Fruit fly (Drosophila melanogaster): ENCODE results near the gene CG7443.

CG7443 gene

dm6 chr3R:8313038-8313437 lies 11.1 kb upstream of the CG7443 start, which contains the start of gene CG7483 (continued):
- TF ChIP-seq tna (GFP tag; IDR thresholded peaks at IDR 0.05; ENCODE audit: partially characterized antibody) = peak; percentile 65
- peak; percentile 34 for TF ChIP-seq Sin3A (optimal IDR thresholded peaks at IDR 0.05)
- TF ChIP-seq CG2129 (GFP tag; IDR thresholded peaks at IDR 0.05; ENCODE audit: partially characterized antibody) = peak; percentile 66
- TF ChIP-seq CG7271 (tag; optimal IDR thresholded peaks at IDR 0.05) = peak; percentile 3
- TF ChIP-seq Scr (GFP tag; IDR thresholded peaks at IDR 0.05; ENCODE audit: partially characterized antibody) = peak; percentile 81
- TF ChIP-seq stwl (tag; optimal IDR thresholded peaks at IDR 0.05) = peak; percentile 30
- peak in 1 of 3 experiments; percentile 43 for TF ChIP-seq Stat92E (GFP tag; optimal IDR thresholded peaks at IDR 0.05)
- TF ChIP-seq CG11504 (tag; optimal IDR thresholded peaks at IDR 0.05) = peak; percentile 86
- TF ChIP-seq nerfin-1 (tag; optimal IDR thresholded peaks at IDR 0.05) = no peak
- peak; percentile 90 for TF ChIP-seq CG6791 (GFP tag; IDR thresholded peaks at IDR 0.05; ENCODE audit: partially characterized antibody)
- TF ChIP-seq gsb (GFP tag; IDR thresholded peaks at IDR 0.05) = no peak
- no peak for TF ChIP-seq CG18599 (GFP tag; optimal IDR thresholded peaks at IDR 0.05)
- TF ChIP-seq Chrac-16 (GFP tag; optimal IDR thresholded peaks at IDR 0.05) = no peak
- peak in 1 of 2 experiments; percentile 30 for TF ChIP-seq insv (GFP tag; optimal IDR thresholded peaks at IDR 0.05)
- no peak for TF ChIP-seq ems (GFP tag; optimal IDR thresholded peaks at IDR 0.05)
- peak; percentile 82 for TF ChIP-seq HLH4C (GFP tag; IDR thresholded peaks at IDR 0.05; ENCODE audit: partially characterized antibody)
- peak; percentile 89 for TF ChIP-seq Dll (GFP tag; IDR thresholded peaks at IDR 0.05; ENCODE audit: partially characterized antibody)
- TF ChIP-seq Hr3 (GFP tag; optimal IDR thresholded peaks at IDR 0.05) = no peak
- TF ChIP-seq CG32772 (GFP tag; IDR thresholded peaks at IDR 0.05) = no peak
- peak; percentile 95 for TF ChIP-seq CG13287 (GFP tag; IDR thresholded peaks at IDR 0.05; ENCODE audit: partially characterized antibody)
- 0 out of 2 replicates have a peak, but pooled peaks have one; percentile 39 for TF ChIP-seq CG42726 (GFP tag; IDR thresholded peaks at IDR 0.05; ENCODE audit: partially characterized antibody)
- TF ChIP-seq crc (GFP tag; optimal IDR thresholded peaks at IDR 0.05) = no peak
- TF ChIP-seq knrl (GFP tag; IDR thresholded peaks at IDR 0.05; ENCODE audit: partially characterized antibody) = peak; percentile 78
- TF ChIP-seq dimm (GFP tag; IDR thresholded peaks at IDR 0.05) = no peak
- no peak for TF ChIP-seq CG9876 (GFP tag; optimal IDR thresholded peaks at IDR 0.05)
- TF ChIP-seq chinmo (GFP tag; IDR thresholded peaks at IDR 0.05; ENCODE audit: partially characterized antibody) = peak; percentile 77; the same call in 3 of the 4 replicates
- TF ChIP-seq CG30020 (tag; optimal IDR thresholded peaks at IDR 0.05) = no peak
- TF ChIP-seq ci (GFP tag; IDR thresholded peaks at IDR 0.05) = 0 out of 3 replicates have a peak, but pooled peaks have one; percentile 20
- peak; percentile 90 for TF ChIP-seq ato (GFP tag; IDR thresholded peaks at IDR 0.05; ENCODE audit: partially characterized antibody)
- peak; percentile 34 for TF ChIP-seq lbe (GFP tag; optimal IDR thresholded peaks at IDR 0.05)
- TF ChIP-seq btn (GFP tag; optimal IDR thresholded peaks at IDR 0.05) = no peak
- peak; percentile 81 for TF ChIP-seq sqz (GFP tag; optimal IDR thresholded peaks at IDR 0.05)
- TF ChIP-seq pita (GFP tag; optimal IDR thresholded peaks at IDR 0.05) = no peak

DNA sequence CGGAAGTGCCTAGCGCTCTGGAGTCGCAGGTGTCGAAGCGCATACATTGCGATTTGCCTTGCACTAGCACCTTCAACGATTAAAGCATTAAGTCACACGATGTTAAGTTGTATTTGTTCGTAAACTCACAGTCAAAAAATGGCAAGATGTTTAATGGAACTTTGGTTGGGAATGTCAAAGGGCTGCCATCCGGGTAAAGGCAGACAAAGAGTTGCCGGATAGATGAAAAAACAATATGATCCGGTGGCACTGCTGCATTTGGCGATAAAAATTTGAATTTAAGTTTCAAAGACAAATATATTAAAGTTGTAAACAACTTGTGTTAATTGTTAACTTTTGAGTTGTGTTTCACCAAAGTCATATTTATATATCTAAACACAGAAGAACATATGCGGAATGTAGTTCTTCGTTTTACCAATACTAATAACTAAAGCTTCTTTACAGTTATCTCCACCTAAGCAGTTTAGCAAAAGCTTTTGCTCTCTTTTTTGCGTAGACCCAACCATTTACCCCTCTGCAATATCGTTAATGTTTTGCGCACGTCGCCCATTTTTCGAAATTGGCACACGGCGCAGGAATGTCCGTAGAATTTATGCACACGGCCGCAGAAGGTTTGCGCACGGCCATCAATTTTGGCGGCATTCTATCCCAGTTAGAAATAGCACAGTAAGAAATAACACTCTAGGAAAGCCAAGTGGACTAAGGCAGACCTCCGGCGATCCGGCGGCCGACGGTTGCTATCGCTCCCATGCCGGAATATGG lies 7.6 kb upstream of the CG7443 start, which contains the start of gene Coq2:
TSS of gene Coq2 (minus strand) at position 200 of the 762 bp plus-strand sequence.
- TF ChIP-seq CG3847 (GFP tag; IDR thresholded peaks at IDR 0.05) (peak; percentile 77), CkIIα-i1 (GFP tag; IDR thresholded peaks at IDR 0.05) (no peak), MTF-1 (GFP tag; optimal IDR thresholded peaks at IDR 0.05; ENCODE audit: borderline replicate concordance) (peak; percentile 100), Pdp1 (GFP tag; optimal IDR thresholded peaks at IDR 0.05) (peak in 1 of 2 experiments; percentile 18), CG31365 (tag; optimal IDR thresholded peaks at IDR 0.05) (peak; percentile 30), crol (GFP tag; IDR thresholded peaks at IDR 0.05) (no peak), CG31388 (GFP tag; optimal IDR thresholded peaks at IDR 0.05) (no peak), sc (optimal IDR thresholded peaks at IDR 0.05) (no peak), sc (GFP tag; optimal IDR thresholded peaks at IDR 0.05) (no peak), CG6254 (GFP tag; optimal IDR thresholded peaks at IDR 0.05) (no peak), jing (GFP tag; optimal IDR thresholded peaks at IDR 0.05) (no peak), sd (tag; optimal IDR thresholded peaks at IDR 0.05) (peak; percentile 92), MESR4 (GFP tag; optimal IDR thresholded peaks at IDR 0.05) (peak; percentile 52), Trl (optimal IDR thresholded peaks at IDR 0.05) (peak in 1 of 2 experiments; percentile 4), Trl (GFP tag; optimal IDR thresholded peaks at IDR 0.05) (no peak), CG4404 (GFP tag; IDR thresholded peaks at IDR 0.05) (no peak)
